Worm (Caenorhabditis elegans) whole organism, young adult: Measurements from ENCODE around the gene F40A3.1.

Experiments used
- B0019.2 ChIP-seq: fragments of 200-800 bp; sonication (Bioruptor generic); conservative IDR thresholded peaks from 2 replicates; pipeline ENCODE4 v1.3.6; 2022; ENCODE audit warnings: missing genetic modification reagents, missing genetic modification characterization, missing compliant biosample characterization
- C06A6.2 ChIP-seq: fragments of 200-800 bp; sonication (Bioruptor generic); conservative IDR thresholded peaks from 2 replicates; pipeline ENCODE4 v1.3.6; 2022; ENCODE audit warnings: missing genetic modification characterization, missing compliant biosample characterization
- F22D6.2 ChIP-seq: sonication (generic microtip); optimal IDR thresholded peaks from 2 replicates; lab custom pipeline; 2016; ENCODE audit warnings: mild to moderate bottlenecking, missing genetic modification characterization, missing compliant biosample characterization
- F49E8.2 ChIP-seq: sonication (generic microtip); optimal IDR thresholded peaks from 3 replicates; lab custom pipeline; 2017; ENCODE audit warnings: missing genetic modification characterization, mild to moderate bottlenecking, missing compliant biosample characterization, antibody characterized with exemption, moderate library complexity; ENCODE audit not compliant: insufficient read depth
- F55B11.4 ChIP-seq: sonication (generic microtip); optimal IDR thresholded peaks from 2 replicates; lab custom pipeline; 2016; ENCODE audit warnings: missing compliant biosample characterization, missing genetic modification characterization, borderline replicate concordance; ENCODE audit not compliant: insufficient read depth
- T07F8.4 ChIP-seq: sonication (generic microtip); optimal IDR thresholded peaks from 2 replicates; lab custom pipeline; 2016; ENCODE audit warnings: mild to moderate bottlenecking, missing genetic modification characterization, moderate library complexity, missing compliant biosample characterization
- T26A5.8 ChIP-seq: sonication (generic microtip); optimal IDR thresholded peaks from 2 replicates; lab custom pipeline; 2016; ENCODE audit warnings: missing genetic modification characterization, missing compliant biosample characterization
- Y56A3A.18 ChIP-seq: fragments of 200-800 bp; sonication (Bioruptor generic); IDR thresholded peaks from 2 replicates; pipeline ENCODE4 v1.3.6; 2022; ENCODE audit warnings: missing genetic modification reagents, missing genetic modification characterization, missing compliant biosample characterization
- Y95B8A.8 ChIP-seq: fragments of 200-800 bp; sonication (Bioruptor generic); IDR thresholded peaks from 2 replicates; pipeline ENCODE4 v1.3.6; 2022; ENCODE audit warnings: missing genetic modification reagents, missing genetic modification characterization, missing compliant biosample characterization
- akir-1 ChIP-seq: fragments of 200-800 bp; sonication (Bioruptor generic); optimal IDR thresholded peaks from 2 replicates; lab custom pipeline; 2018; ENCODE audit warnings: mild to moderate bottlenecking, missing genetic modification characterization, moderate library complexity, missing compliant biosample characterization
- ama-1 ChIP-seq, 3 experiments: fragments of 150-350 bp in 1 of 3; sonication (generic microtip) in 2 of 3; optimal IDR thresholded peaks; 2 replicates each; lab custom pipeline; 2014 to 2018; ENCODE audit warnings: missing biosample characterization in 2 of 3, missing genetic modification characterization in 2 of 3, missing genetic modification reagents in 2 of 3
- aptf-2 ChIP-seq: fragments of 200-800 bp; sonication (Bioruptor generic); conservative IDR thresholded peaks from 2 replicates; pipeline ENCODE4 v1.3.6; 2022; ENCODE audit warnings: missing genetic modification reagents, missing genetic modification characterization, missing compliant biosample characterization
- attf-5 ChIP-seq: fragments of 200-800 bp; sonication (Bioruptor generic); optimal IDR thresholded peaks from 2 replicates; lab custom pipeline; 2018; ENCODE audit warnings: mild to moderate bottlenecking, missing genetic modification characterization, missing compliant biosample characterization
- bed-1 ChIP-seq: fragments of 200-800 bp; sonication (Bioruptor generic); IDR thresholded peaks from 2 replicates; pipeline ENCODE4 v1.3.6; 2022; ENCODE audit warnings: missing genetic modification reagents, missing genetic modification characterization, missing compliant biosample characterization
- ceh-100 ChIP-seq: fragments of 200-800 bp; sonication (Bioruptor generic); IDR thresholded peaks from 2 replicates; pipeline ENCODE4 v1.3.6; 2022; ENCODE audit warnings: missing genetic modification reagents, missing genetic modification characterization, missing compliant biosample characterization
- chd-7 ChIP-seq: sonication (generic microtip); optimal IDR thresholded peaks from 2 replicates; lab custom pipeline; 2016; ENCODE audit warnings: mild to moderate bottlenecking, missing genetic modification characterization, moderate library complexity, missing compliant biosample characterization
- die-1 ChIP-seq: sonication (generic microtip); optimal IDR thresholded peaks from 2 replicates; lab custom pipeline; 2016; ENCODE audit warnings: missing genotype, mild to moderate bottlenecking, missing genetic modification characterization, missing compliant biosample characterization
- dpff-1 ChIP-seq: sonication (generic microtip); optimal IDR thresholded peaks from 2 replicates; lab custom pipeline; 2017; ENCODE audit warnings: mild to moderate bottlenecking, missing genetic modification characterization, missing compliant biosample characterization
- efl-1 ChIP-seq: fragments of 150-350 bp; optimal IDR thresholded peaks from 2 replicates; lab custom pipeline; 2014; ENCODE audit warnings: missing biosample characterization, missing genetic modification reagents, missing genetic modification characterization
- egl-44 ChIP-seq: fragments of 200-800 bp; sonication (Bioruptor generic); IDR thresholded peaks from 2 replicates; pipeline ENCODE4 v1.3.6; 2022; ENCODE audit warnings: missing genetic modification reagents, missing genetic modification characterization, missing compliant biosample characterization
- him-1 ChIP-seq: sonication (generic microtip); optimal IDR thresholded peaks from 2 replicates; lab custom pipeline; 2016; ENCODE audit warnings: missing genotype, missing genetic modification reagents, missing genetic modification characterization, missing compliant biosample characterization
- lin-26 ChIP-seq: fragments of 200-800 bp; sonication (Bioruptor generic); IDR thresholded peaks from 2 replicates; pipeline ENCODE4 v1.3.6; 2022; ENCODE audit warnings: missing genetic modification reagents, missing genetic modification characterization, missing compliant biosample characterization
- madf-6 ChIP-seq: fragments of 200-800 bp; sonication (Bioruptor generic); IDR thresholded peaks from 2 replicates; pipeline ENCODE4 v1.3.6; 2022; ENCODE audit warnings: missing genetic modification reagents, missing genetic modification characterization, missing compliant biosample characterization
- mel-28 ChIP-seq: sonication (generic microtip); optimal IDR thresholded peaks from 2 replicates; lab custom pipeline; 2016; ENCODE audit warnings: borderline replicate concordance, mild to moderate bottlenecking, missing genetic modification characterization, missing compliant biosample characterization
- mxl-1 ChIP-seq: sonication (generic microtip); optimal IDR thresholded peaks from 2 replicates; lab custom pipeline; 2016; ENCODE audit warnings: missing genetic modification characterization, missing compliant biosample characterization
- nfyb-1 ChIP-seq: fragments of 200-800 bp; sonication (Bioruptor generic); IDR thresholded peaks from 2 replicates; pipeline ENCODE4 v1.3.6; 2022; ENCODE audit warnings: missing genetic modification reagents, missing genetic modification characterization, missing compliant biosample characterization
- nhr-90 ChIP-seq: sonication (generic microtip); optimal IDR thresholded peaks from 2 replicates; lab custom pipeline; 2016; ENCODE audit warnings: missing genotype, mild to moderate bottlenecking, missing genetic modification characterization, missing compliant biosample characterization
- repo-1 ChIP-seq: sonication (generic microtip); optimal IDR thresholded peaks from 2 replicates; lab custom pipeline; 2017; ENCODE audit warnings: mild to moderate bottlenecking, missing genetic modification characterization, missing compliant biosample characterization
- snpc-4 ChIP-seq, 5 experiments: fragments of 150-350 bp in 1 of 5; sonication (generic microtip) in 4 of 5; optimal IDR thresholded peaks; 2 replicates each; lab custom pipeline; 2014 to 2018; ENCODE audit warnings: missing genetic modification characterization in 5 of 5, missing biosample characterization in 3 of 5, antibody characterized with exemption in 2 of 5, mild to moderate bottlenecking in 2 of 5, missing compliant biosample characterization in 2 of 5, missing genotype in 2 of 5, moderate library complexity in 2 of 5, missing genetic modification reagents in 1 of 5
- tbx-9 ChIP-seq: sonication (generic microtip); optimal IDR thresholded peaks from 2 replicates; lab custom pipeline; 2016; ENCODE audit warnings: borderline replicate concordance, missing genetic modification characterization, inconsistent platforms, missing compliant biosample characterization
- ztf-28 ChIP-seq: fragments of 200-800 bp; sonication (Bioruptor generic); IDR thresholded peaks from 2 replicates; pipeline ENCODE4 v1.3.6; 2022; ENCODE audit warnings: missing genetic modification reagents, missing genetic modification characterization, missing compliant biosample characterization

The F40A3.1 gene

ce11 chrV:7925483-7925882 is 34.2 kb downstream of the F40A3.1 start, which contains the start of gene srsx-7:
TSS of gene srsx-7 (plus strand) at chrV:7925783.
- TF ChIP-seq attf-5 (GFP tag; lab: Kevin White, UChicago), result no peak
- TF ChIP-seq egl-44 (GFP tag; lab: Robert Waterston, UW), result no peak
- TF ChIP-seq F22D6.2, result no peak

ce11 chrV:7926784-7927183 is 35.5 kb downstream of the F40A3.1 start, which contains the start of gene srsx-6:
TSS of gene srsx-6 (plus strand) at chrV:7927084.
- TF ChIP-seq die-1 (tag; lab: Kevin White, UChicago) (no peak), him-1 (tag; lab: Kevin White, UChicago) (no peak), akir-1 (GFP tag; lab: Kevin White, UChicago) (no peak), mel-28 (tag; lab: Kevin White, UChicago) (no peak), lin-26 (GFP tag; lab: Robert Waterston, UW) (no peak), nfyb-1 (GFP tag; lab: Robert Waterston, UW) (no peak), madf-6 (GFP tag; lab: Robert Waterston, UW) (no peak), F22D6.2 (no peak)

ce11 chrV:7928660-7929059 is 37.3 kb downstream of the F40A3.1 start, which contains the start of gene srsx-5:
TSS of gene srsx-5 (plus strand) at chrV:7928960.
- TF ChIP-seq Y95B8A.8 (no peak), mxl-1 (tag; lab: Kevin White, UChicago) (no peak), ztf-28 (GFP tag; lab: Robert Waterston, UW) (no peak), F55B11.4 (no peak), efl-1 (GFP tag; lab: Kevin White, UChicago) (no peak)
- TF ChIP-seq, all 124 proteins: peak for 0

ce11 chrV:7932998-7933397 is 41.7 kb downstream of the F40A3.1 start, which contains the start of gene ncx-10:
TSS of gene ncx-10 (minus strand) at chrV:7933098.
- TF ChIP-seq tbx-9 (tag; lab: Kevin White, UChicago), result no peak
- no peak for TF ChIP-seq Y95B8A.8
- TF ChIP-seq ztf-28 (GFP tag; lab: Robert Waterston, UW), result no peak
- no peak for TF ChIP-seq efl-1 (GFP tag; lab: Kevin White, UChicago)
- TF ChIP-seq dpff-1, result no peak
- no peak for TF ChIP-seq bed-1 (GFP tag; lab: Robert Waterston, UW)
- TF ChIP-seq T26A5.8 (tag; lab: Kevin White, UChicago), result no peak
- no peak for TF ChIP-seq B0019.2 (GFP tag; lab: Robert Waterston, UW)
- no peak for TF ChIP-seq ceh-100 (GFP tag; lab: Robert Waterston, UW)
- no peak for TF ChIP-seq nhr-90 (tag; lab: Kevin White, UChicago)
- no peak for TF ChIP-seq chd-7 (tag; lab: Kevin White, UChicago)
- no peak for TF ChIP-seq repo-1 (tag; lab: Kevin White, UChicago)
- TF ChIP-seq T07F8.4 (tag; lab: Kevin White, UChicago), result no peak
- TF ChIP-seq snpc-4 (GFP tag; optimal IDR thresholded peaks at IDR 0.05; lab: Kevin White, UChicago), result no peak
- no peak for TF ChIP-seq snpc-4 (tag; optimal IDR thresholded peaks at IDR 0.05; lab: Kevin White, UChicago)
- TF ChIP-seq die-1 (tag; lab: Kevin White, UChicago), result no peak
- no peak for TF ChIP-seq F49E8.2 (tag; lab: Kevin White, UChicago)
- no peak for TF ChIP-seq Y56A3A.18 (GFP tag; lab: Robert Waterston, UW)
- TF ChIP-seq aptf-2 (GFP tag; lab: Robert Waterston, UW), result no peak
- no peak for TF ChIP-seq ama-1 (optimal IDR thresholded peaks at IDR 0.05; lab: Kevin White, UChicago)
- TF ChIP-seq ama-1 (GFP tag; optimal IDR thresholded peaks at IDR 0.05; lab: Kevin White, UChicago), result no peak
- TF ChIP-seq C06A6.2 (GFP tag; lab: Robert Waterston, UW), result no peak
